Worm (Caenorhabditis elegans) whole organism, late embryonic: ENCODE measurements around the gene Y39G8B.5.

Experiments used
- C08G9.2 ChIP-seq: sonication (generic microtip); optimal IDR thresholded peaks from 2 replicates; lab custom pipeline; 2016; ENCODE audit warnings: mild to moderate bottlenecking, missing genetic modification characterization, moderate library complexity, missing compliant biosample characterization
- T23F11.4 ChIP-seq: fragments of 200-800 bp; sonication (Bioruptor generic); optimal IDR thresholded peaks from 2 replicates; lab custom pipeline; 2018; ENCODE audit warnings: mild to moderate bottlenecking, missing genetic modification characterization, missing compliant biosample characterization
- ama-1 ChIP-seq: fragments of 150-350 bp; optimal IDR thresholded peaks from 2 replicates; lab custom pipeline; 2014
- ceh-34 ChIP-seq: sonication (generic microtip); optimal IDR thresholded peaks from 2 replicates; lab custom pipeline; 2016; ENCODE audit warnings: mild to moderate bottlenecking, missing genetic modification characterization, missing compliant biosample characterization
- dmd-4 ChIP-seq: sonication (generic microtip); optimal IDR thresholded peaks from 2 replicates; lab custom pipeline; 2016; ENCODE audit warnings: borderline replicate concordance, missing genetic modification characterization, missing compliant biosample characterization
- dve-1 ChIP-seq: sonication (generic microtip); optimal IDR thresholded peaks from 2 replicates; lab custom pipeline; 2017; ENCODE audit warnings: antibody characterized with exemption, mild to moderate bottlenecking, missing genetic modification characterization, missing compliant biosample characterization
- elt-2 ChIP-seq: sonication (generic microtip); optimal IDR thresholded peaks from 2 replicates; lab custom pipeline; 2016; ENCODE audit warnings: missing genetic modification reagents, missing genetic modification characterization, missing compliant biosample characterization
- hlh-6 ChIP-seq: sonication (generic microtip); optimal IDR thresholded peaks from 2 replicates; lab custom pipeline; 2016; ENCODE audit warnings: missing genotype, missing genetic modification characterization, missing compliant biosample characterization
- pha-4 ChIP-seq: fragments of 150-350 bp; optimal IDR thresholded peaks from 2 replicates; lab custom pipeline; 2018; ENCODE audit warnings: missing biosample characterization, missing genetic modification reagents, missing genetic modification characterization
- ref-2 ChIP-seq: sonication (generic microtip); optimal IDR thresholded peaks from 2 replicates; lab custom pipeline; 2016; ENCODE audit warnings: missing genetic modification characterization, missing compliant biosample characterization
- sox-4 ChIP-seq: sonication (generic microtip); optimal IDR thresholded peaks from 2 replicates; lab custom pipeline; 2017; ENCODE audit warnings: mild to moderate bottlenecking, missing genetic modification characterization, inconsistent platforms, missing compliant biosample characterization
- tbx-2 ChIP-seq: sonication (generic microtip); optimal IDR thresholded peaks from 2 replicates; lab custom pipeline; 2016; ENCODE audit warnings: missing genetic modification characterization, missing compliant biosample characterization

- no peak for TF ChIP-seq dve-1 (tag; lab: Kevin White, UChicago)
- TF ChIP-seq ama-1 (lab: Kevin White, UChicago), result no peak
- TF ChIP-seq ref-2 (tag; lab: Kevin White, UChicago), result no peak
- no peak for TF ChIP-seq elt-2 (tag; lab: Kevin White, UChicago)
- TF ChIP-seq dmd-4, result no peak
- TF ChIP-seq ceh-34, result no peak
- TF ChIP-seq T23F11.4 (GFP tag; lab: Kevin White, UChicago), result no peak
- TF ChIP-seq sox-4 (tag; lab: Kevin White, UChicago), result no peak
- no peak for TF ChIP-seq pha-4 (tag; lab: Kevin White, UChicago)
- no peak for TF ChIP-seq C08G9.2 (tag; lab: Kevin White, UChicago)
- TF ChIP-seq tbx-2, result no peak
- no peak for TF ChIP-seq hlh-6 (tag; lab: Kevin White, UChicago)
These were observed 19.4 kb downstream of the Y39G8B.5 start for ce11 chrII:13972199-13972598.
